Worm (Caenorhabditis elegans): ENCODE results near the gene T28C12.1.

DNA sequence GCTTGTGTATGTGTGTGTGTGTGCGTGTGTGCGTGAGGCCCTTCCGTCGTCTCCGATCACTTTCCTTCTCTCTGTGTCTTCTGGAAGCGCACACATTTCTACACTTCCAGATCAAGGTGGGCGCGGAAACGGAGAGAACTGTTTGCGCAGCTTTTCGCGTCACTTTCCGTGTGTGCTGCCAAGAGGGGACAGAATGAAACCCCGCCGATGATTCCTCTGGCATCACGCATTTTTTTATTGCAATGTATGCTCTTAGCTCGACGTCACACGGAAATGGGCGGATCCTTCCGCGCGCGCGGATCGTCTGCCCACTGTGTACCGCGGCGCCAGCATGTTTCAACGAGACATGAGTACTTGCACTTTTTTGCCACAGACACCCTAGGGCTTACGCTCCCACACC lies 23.7 kb downstream of the T28C12.1 start:
- no peak for TF ChIP-seq W03F9.2 (tag; optimal IDR thresholded peaks at IDR 0.05)
- TF ChIP-seq him-1 (tag; optimal IDR thresholded peaks at IDR 0.05), result no peak

Measured in whole organism, L4/young adult.